Worm (Caenorhabditis elegans) whole organism, L3 larva: ENCODE results near the gene C32D5.4.

Source experiments
- R02D3.7 ChIP-seq: fragments of 150-350 bp; optimal IDR thresholded peaks from 2 replicates; lab custom pipeline; 2014; ENCODE audit warnings: missing biosample characterization, missing genetic modification characterization
- ceh-9 ChIP-seq: sonication (generic microtip); optimal IDR thresholded peaks from 2 replicates; lab custom pipeline; 2018; ENCODE audit warnings: missing biosample characterization, missing genetic modification characterization
- elt-1 ChIP-seq: fragments of 150-350 bp; optimal IDR thresholded peaks from 2 replicates; lab custom pipeline; 2014; ENCODE audit warnings: missing biosample characterization, missing genetic modification characterization
- nhr-11 ChIP-seq: fragments of 150-350 bp; optimal IDR thresholded peaks from 2 replicates; lab custom pipeline; 2014; ENCODE audit warnings: missing biosample characterization, missing genetic modification characterization
- nhr-12 ChIP-seq: fragments of 150-350 bp; optimal IDR thresholded peaks from 2 replicates; lab custom pipeline; 2014; ENCODE audit warnings: missing biosample characterization, missing genetic modification characterization
- nhr-237 ChIP-seq: fragments of 150-350 bp; optimal IDR thresholded peaks from 2 replicates; lab custom pipeline; 2014; ENCODE audit warnings: missing biosample characterization, missing genetic modification characterization
- nhr-28 ChIP-seq: fragments of 150-350 bp; optimal IDR thresholded peaks from 2 replicates; lab custom pipeline; 2014; ENCODE audit warnings: missing biosample characterization, missing genetic modification characterization
- snpc-4 ChIP-seq: fragments of 150-350 bp; optimal IDR thresholded peaks from 2 replicates; lab custom pipeline; 2014; ENCODE audit warnings: missing biosample characterization, missing genetic modification characterization
- tbx-2 ChIP-seq: sonication (generic microtip); optimal IDR thresholded peaks from 2 replicates; lab custom pipeline; 2016; ENCODE audit warnings: mild to moderate bottlenecking, missing genetic modification characterization, missing compliant biosample characterization
- unc-62 ChIP-seq: fragments of 150-350 bp; sonication (generic microtip); optimal IDR thresholded peaks from 4 replicates; lab custom pipeline; 2014; ENCODE audit warnings: missing biosample characterization, missing genetic modification reagents, missing genetic modification characterization
- zag-1 ChIP-seq: fragments of 150-350 bp; optimal IDR thresholded peaks from 2 replicates; lab custom pipeline; 2014; ENCODE audit warnings: missing biosample characterization, missing genetic modification characterization
- ztf-11 ChIP-seq: fragments of 150-350 bp; optimal IDR thresholded peaks from 2 replicates; lab custom pipeline; 2014; ENCODE audit warnings: missing biosample characterization, missing genetic modification characterization

ce11 chrII:6346551-6347079 is 23.7 kb upstream of the C32D5.4 start:
- TF ChIP-seq unc-62 (GFP tag; lab: Kevin White, UChicago) (no peak), ztf-11 (tag; lab: Kevin White, UChicago) (no peak), nhr-12 (no peak), nhr-237 (no peak), nhr-11 (tag; lab: Kevin White, UChicago) (no peak), ceh-9 (tag; lab: Kevin White, UChicago) (no peak), nhr-28 (tag; lab: Kevin White, UChicago) (peak; percentile 30), tbx-2 (peak; percentile 71), R02D3.7 (tag; lab: Kevin White, UChicago) (peak; percentile 46), snpc-4 (no peak), elt-1 (tag; lab: Kevin White, UChicago) (peak; percentile 45), zag-1 (no peak)
